Fruit fly (Drosophila melanogaster) whole organism, embryonic: Measurements from ENCODE around the gene Lamtor1.

Source experiments
- ATbp ChIP-seq: fragments of 200-800 bp; sonication (Bioruptor generic); optimal IDR thresholded peaks from 2 replicates; lab custom pipeline; 2017; ENCODE audit warnings: missing biosample characterization, mild to moderate bottlenecking, missing genetic modification characterization, missing genetic modification reagents
- Atf3 ChIP-seq: fragments of 200-800 bp; sonication (Bioruptor generic); optimal IDR thresholded peaks from 3 replicates; lab custom pipeline; 2016; ENCODE audit warnings: missing biosample characterization, missing genetic modification characterization
- Blimp-1 ChIP-seq: fragments of 200-800 bp; sonication (Bioruptor generic); optimal IDR thresholded peaks from 3 replicates; lab custom pipeline; 2018; ENCODE audit warnings: missing biosample characterization, missing genetic modification characterization, mild to moderate bottlenecking, moderate library complexity, missing genetic modification reagents
- CG10321 ChIP-seq: fragments of 200-800 bp; sonication (Bioruptor generic); IDR thresholded peaks from 2 replicates; pipeline ENCODE4 v1.3.6; 2022; ENCODE audit warnings: missing biosample characterization, missing genetic modification characterization
- CG10366 ChIP-seq: fragments of 200-800 bp; sonication (Bioruptor generic); IDR thresholded peaks from 2 replicates; pipeline ENCODE4 v1.3.6; 2022; ENCODE audit warnings: missing biosample characterization, missing genetic modification characterization
- CG11504 ChIP-seq: fragments of 200-800 bp; sonication (Bioruptor generic); optimal IDR thresholded peaks from 3 replicates; lab custom pipeline; 2019; ENCODE audit warnings: missing biosample characterization, mild to moderate bottlenecking, missing genetic modification characterization, moderate library complexity
- CG1233 ChIP-seq: fragments of 200-800 bp; sonication (Bioruptor generic); optimal IDR thresholded peaks from 4 replicates; lab custom pipeline; 2018; ENCODE audit warnings: missing biosample characterization, mild to moderate bottlenecking, missing genetic modification characterization
- CG12942 ChIP-seq: fragments of 200-800 bp; sonication (Bioruptor generic); optimal IDR thresholded peaks from 3 replicates; lab custom pipeline; 2016; ENCODE audit warnings: missing biosample characterization, missing genetic modification characterization
- CG13894 ChIP-seq: fragments of 200-800 bp; sonication (Bioruptor generic); optimal IDR thresholded peaks from 3 replicates; lab custom pipeline; 2018; ENCODE audit warnings: missing biosample characterization, mild to moderate bottlenecking, missing genetic modification characterization, moderate library complexity
- CG17568 ChIP-seq: fragments of 200-800 bp; sonication (Bioruptor generic); optimal IDR thresholded peaks from 2 replicates; lab custom pipeline; 2018; ENCODE audit warnings: missing biosample characterization, mild to moderate bottlenecking, missing genetic modification characterization, moderate library complexity
- CG1832 ChIP-seq: fragments of 200-800 bp; sonication (Bioruptor generic); optimal IDR thresholded peaks from 2 replicates; lab custom pipeline; 2017; ENCODE audit warnings: missing biosample characterization, mild to moderate bottlenecking, missing genetic modification characterization, inconsistent platforms
- CG32532 ChIP-seq: fragments of 200-800 bp; sonication (Bioruptor generic); IDR thresholded peaks from 2 replicates; pipeline ENCODE4 v1.3.6; 2022; ENCODE audit warnings: missing biosample characterization, missing genetic modification characterization
- CG33557 ChIP-seq: fragments of 200-800 bp; sonication (Bioruptor generic); optimal IDR thresholded peaks from 2 replicates; lab custom pipeline; 2019; ENCODE audit warnings: missing biosample characterization, mild to moderate bottlenecking, missing genetic modification characterization, moderate library complexity
- CG4617 ChIP-seq: fragments of 200-800 bp; sonication (Bioruptor generic); optimal IDR thresholded peaks from 3 replicates; lab custom pipeline; 2016; ENCODE audit warnings: missing biosample characterization, missing genetic modification characterization, borderline replicate concordance
- CG6813 ChIP-seq: fragments of 200-800 bp; sonication (Bioruptor generic); optimal IDR thresholded peaks from 2 replicates; lab custom pipeline; 2017; ENCODE audit warnings: missing biosample characterization, missing genetic modification characterization, mild to moderate bottlenecking, moderate library complexity, missing genetic modification reagents
- CG9727 ChIP-seq: fragments of 200-800 bp; sonication (Bioruptor generic); optimal IDR thresholded peaks from 3 replicates; lab custom pipeline; 2017; ENCODE audit warnings: missing biosample characterization, mild to moderate bottlenecking, missing genetic modification characterization
- CTCF ChIP-seq: fragments of 200-800 bp; sonication (Bioruptor generic); optimal IDR thresholded peaks from 2 replicates; lab custom pipeline; 2017; ENCODE audit warnings: missing biosample characterization, mild to moderate bottlenecking, missing genetic modification characterization, moderate library complexity
- Camta ChIP-seq: fragments of 200-800 bp; sonication (Bioruptor generic); optimal IDR thresholded peaks from 2 replicates; lab custom pipeline; 2016; ENCODE audit warnings: missing biosample characterization, missing genetic modification characterization
- E2f2 ChIP-seq: fragments of 200-800 bp; sonication (Bioruptor generic); IDR thresholded peaks from 2 replicates; pipeline ENCODE4 v1.3.6; 2022; ENCODE audit warnings: missing biosample characterization, missing genetic modification characterization
- Fer2 ChIP-seq: fragments of 200-800 bp; sonication (Bioruptor generic); optimal IDR thresholded peaks from 2 replicates; lab custom pipeline; 2018; ENCODE audit warnings: missing biosample characterization, mild to moderate bottlenecking, missing genetic modification characterization, moderate library complexity
- GATAe ChIP-seq: fragments of 200-800 bp; sonication (Bioruptor generic); conservative IDR thresholded peaks from 2 replicates; pipeline ENCODE4 v1.3.6; 2022; ENCODE audit warnings: missing biosample characterization, missing genetic modification characterization
- HLHmδ ChIP-seq: fragments of 200-800 bp; sonication (Bioruptor generic); optimal IDR thresholded peaks from 2 replicates; lab custom pipeline; 2018; ENCODE audit warnings: missing biosample characterization, mild to moderate bottlenecking, missing genetic modification characterization, moderate library complexity
- MTF-1 ChIP-seq: fragments of 200-800 bp; sonication (Bioruptor generic); optimal IDR thresholded peaks from 2 replicates; lab custom pipeline; 2018; ENCODE audit warnings: missing biosample characterization, mild to moderate bottlenecking, missing genetic modification characterization, borderline replicate concordance
- Mes4 ChIP-seq: fragments of 200-800 bp; sonication (Bioruptor generic); optimal IDR thresholded peaks from 2 replicates; lab custom pipeline; 2016; ENCODE audit warnings: missing biosample characterization, missing genetic modification characterization
- Myb ChIP-seq: fragments of 200-800 bp; sonication (Bioruptor generic); optimal IDR thresholded peaks from 2 replicates; lab custom pipeline; 2016; ENCODE audit warnings: missing biosample characterization, missing genetic modification characterization
- NfI ChIP-seq: fragments of 200-800 bp; sonication (Bioruptor generic); optimal IDR thresholded peaks from 3 replicates; lab custom pipeline; 2018; ENCODE audit warnings: missing biosample characterization, mild to moderate bottlenecking, missing genetic modification characterization, moderate library complexity
- Oaz ChIP-seq: fragments of 200-800 bp; sonication (Bioruptor generic); IDR thresholded peaks from 2 replicates; pipeline ENCODE4 v1.3.6; 2022; ENCODE audit warnings: missing biosample characterization, missing genetic modification characterization
- Sin3A ChIP-seq: fragments of >200 bp; optimal IDR thresholded peaks from 2 replicates; lab custom pipeline; 2018
- Taf1 ChIP-seq: fragments of 200-800 bp; sonication (Bioruptor generic); IDR thresholded peaks from 2 replicates; pipeline ENCODE4 v1.3.6; 2022; ENCODE audit warnings: missing biosample characterization, missing genetic modification characterization
- Trl ChIP-seq, 3 experiments: fragments of >200 bp in 2 of 3; fragments of 200-800 bp in 1 of 3; sonication (Bioruptor generic) in 1 of 3; optimal IDR thresholded peaks; 2 replicates in 1 of 3; 3 replicates in 2 of 3; lab custom pipeline; 2016 to 2017; ENCODE audit warnings: missing biosample characterization in 1 of 3, missing genetic modification characterization in 1 of 3
- Usf ChIP-seq: fragments of 200-800 bp; sonication (Bioruptor generic); optimal IDR thresholded peaks from 2 replicates; lab custom pipeline; 2017; ENCODE audit warnings: missing genotype, missing biosample characterization, missing genetic modification characterization
- Xbp1 ChIP-seq: fragments of 200-800 bp; sonication (Bioruptor generic); optimal IDR thresholded peaks from 3 replicates; lab custom pipeline; 2016; ENCODE audit warnings: missing biosample characterization, mild to moderate bottlenecking, missing genetic modification characterization
- ac ChIP-seq: fragments of 200-800 bp; sonication (Bioruptor generic); optimal IDR thresholded peaks from 3 replicates; lab custom pipeline; 2017; ENCODE audit warnings: missing biosample characterization, mild to moderate bottlenecking, missing genetic modification characterization
- ap ChIP-seq: fragments of 200-800 bp; sonication (Bioruptor generic); IDR thresholded peaks from 2 replicates; pipeline ENCODE4 v1.3.6; 2022; ENCODE audit warnings: missing biosample characterization, missing genetic modification characterization
- az2 ChIP-seq: fragments of 200-800 bp; sonication (Bioruptor generic); optimal IDR thresholded peaks from 3 replicates; lab custom pipeline; 2016; ENCODE audit warnings: missing biosample characterization, missing genetic modification characterization
- btn ChIP-seq: fragments of 200-800 bp; sonication (Bioruptor generic); optimal IDR thresholded peaks from 2 replicates; lab custom pipeline; 2016; ENCODE audit warnings: missing biosample characterization, missing genetic modification characterization
- croc ChIP-seq: fragments of 200-800 bp; sonication (Bioruptor generic); conservative IDR thresholded peaks from 3 replicates; pipeline ENCODE4 v1.3.6; 2022; ENCODE audit warnings: missing biosample characterization, missing genetic modification characterization
- crol ChIP-seq: fragments of 200-800 bp; sonication (Bioruptor generic); IDR thresholded peaks from 2 replicates; pipeline ENCODE4 v1.3.6; 2022; ENCODE audit warnings: missing biosample characterization, missing genetic modification characterization
- dimm ChIP-seq: fragments of 200-800 bp; sonication (Bioruptor generic); IDR thresholded peaks from 2 replicates; pipeline ENCODE4 v1.3.6; 2022; ENCODE audit warnings: missing biosample characterization, missing genetic modification characterization
- fd96Cb ChIP-seq: fragments of 200-800 bp; sonication (Bioruptor generic); optimal IDR thresholded peaks from 2 replicates; lab custom pipeline; 2018; ENCODE audit warnings: missing biosample characterization, mild to moderate bottlenecking, missing genetic modification characterization, moderate library complexity
- luna ChIP-seq: fragments of 200-800 bp; sonication (Bioruptor generic); optimal IDR thresholded peaks from 2 replicates; lab custom pipeline; 2016; ENCODE audit warnings: missing biosample characterization, missing genetic modification characterization
- nerfin-2 ChIP-seq: fragments of 200-800 bp; sonication (Bioruptor generic); IDR thresholded peaks from 2 replicates; pipeline ENCODE4 v1.3.6; 2022; ENCODE audit warnings: missing biosample characterization, missing genetic modification characterization; ENCODE audit not compliant: partially characterized antibody
- nmo ChIP-seq: fragments of 200-800 bp; sonication (Bioruptor generic); optimal IDR thresholded peaks from 2 replicates; lab custom pipeline; 2018; ENCODE audit warnings: missing biosample characterization, mild to moderate bottlenecking, missing genetic modification characterization, moderate library complexity
- odd ChIP-seq: fragments of 200-800 bp; sonication (Bioruptor generic); optimal IDR thresholded peaks from 2 replicates; lab custom pipeline; 2017; ENCODE audit warnings: missing biosample characterization, mild to moderate bottlenecking, missing genetic modification characterization
- onecut ChIP-seq: fragments of 200-800 bp; sonication (Bioruptor generic); IDR thresholded peaks from 2 replicates; pipeline ENCODE4 v1.3.6; 2022; ENCODE audit warnings: missing biosample characterization, missing genetic modification characterization
- shn ChIP-seq: fragments of 200-800 bp; sonication (Bioruptor generic); optimal IDR thresholded peaks from 3 replicates; lab custom pipeline; 2016; ENCODE audit warnings: missing biosample characterization, missing genetic modification characterization
- tio ChIP-seq: fragments of 200-800 bp; sonication (Bioruptor generic); optimal IDR thresholded peaks from 2 replicates; lab custom pipeline; 2017; ENCODE audit warnings: missing biosample characterization, missing genetic modification characterization, inconsistent platforms
- trh ChIP-seq: fragments of 200-800 bp; sonication (Bioruptor generic); optimal IDR thresholded peaks from 2 replicates; lab custom pipeline; 2016; ENCODE audit warnings: missing biosample characterization, missing genetic modification characterization
- wek ChIP-seq: fragments of 200-800 bp; sonication (Bioruptor generic); optimal IDR thresholded peaks from 3 replicates; lab custom pipeline; 2018; ENCODE audit warnings: missing biosample characterization, mild to moderate bottlenecking, missing genetic modification characterization, moderate library complexity

Gene Lamtor1

DNA sequence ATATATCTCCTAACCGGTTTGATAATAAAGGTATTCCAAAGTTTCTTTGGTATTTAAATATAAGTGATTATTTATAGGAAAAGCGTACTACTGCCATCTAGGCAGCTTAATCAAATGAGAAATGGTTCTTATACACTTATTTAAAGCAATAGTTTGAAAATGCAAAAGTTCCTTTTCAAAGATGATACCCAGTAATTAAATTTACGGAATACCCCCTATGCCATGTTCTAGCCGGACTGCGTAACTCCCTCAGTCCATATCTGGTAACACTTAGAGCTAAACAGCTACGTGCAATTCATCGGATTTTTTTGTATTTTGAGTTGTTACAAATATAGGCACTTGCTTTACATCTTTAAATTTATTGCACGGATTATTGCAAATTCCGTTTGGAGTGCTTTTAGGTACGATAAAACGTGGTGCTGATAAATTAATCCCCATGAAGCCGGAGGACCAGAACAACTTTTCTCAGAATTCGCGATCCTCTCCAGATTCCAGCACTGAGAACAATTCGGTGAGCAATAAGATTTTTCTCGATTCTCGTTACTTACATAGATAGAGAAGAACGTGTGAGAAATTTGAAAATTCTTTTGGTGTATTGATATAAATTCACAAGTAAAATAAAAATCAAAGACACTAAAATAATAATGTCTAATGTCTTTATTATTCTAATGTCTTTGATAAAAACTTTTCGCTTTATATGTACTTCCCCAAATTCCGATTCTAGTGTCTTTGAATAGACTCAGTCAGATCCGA, 26.2 kb downstream of the Lamtor1 start, which contains the start of gene CG7668 (continued):
- TF ChIP-seq Mes4 (GFP tag; lab: Kevin White, UChicago), result peak; percentile 79
- peak; percentile 82 for TF ChIP-seq odd (GFP tag; lab: Kevin White, UChicago)
- peak; percentile 81; the same call in 1 of the 2 replicates for TF ChIP-seq Taf1
- TF ChIP-seq CG10321 (GFP tag; lab: Robert Waterston, UW), result peak; percentile 43; the same call in 1 of the 2 replicates
- TF ChIP-seq Oaz (GFP tag; lab: Robert Waterston, UW), result peak; percentile 84; the same call in 1 of the 2 replicates
- TF ChIP-seq Myb (GFP tag; lab: Kevin White, UChicago), result peak; percentile 63
- TF ChIP-seq CG6813 (GFP tag; lab: Kevin White, UChicago), result peak; percentile 75
- TF ChIP-seq CG32532, result peak; percentile 94
- TF ChIP-seq tio (GFP tag; lab: Kevin White, UChicago), result peak; percentile 82
- peak; percentile 87 for TF ChIP-seq fd96Cb (tag; lab: Kevin White, UChicago)
- peak; percentile 90 for TF ChIP-seq nmo (GFP tag; lab: Kevin White, UChicago)
- no peak for TF ChIP-seq dimm (GFP tag; lab: Robert Waterston, UW)
- peak; percentile 85 for TF ChIP-seq CG17568
- peak; percentile 79 for TF ChIP-seq Atf3 (GFP tag; lab: Kevin White, UChicago)
- no peak for TF ChIP-seq Sin3A (lab: Kevin White, UChicago)
- TF ChIP-seq GATAe (GFP tag; lab: Robert Waterston, UW), result no peak
- TF ChIP-seq crol (GFP tag; lab: Robert Waterston, UW), result no peak
- peak; percentile 86 for TF ChIP-seq CG12942 (GFP tag; lab: Kevin White, UChicago)
- TF ChIP-seq ATbp (GFP tag; lab: Kevin White, UChicago), result peak; percentile 87
- TF ChIP-seq MTF-1, result peak; percentile 55
- TF ChIP-seq CG1832 (GFP tag; lab: Kevin White, UChicago), result no peak
- TF ChIP-seq CG33557 (GFP tag; lab: Kevin White, UChicago), result peak; percentile 92
- peak; percentile 87; the same call in 1 of the 2 replicates for TF ChIP-seq CG10366
- peak; percentile 89 for TF ChIP-seq Camta (GFP tag; lab: Kevin White, UChicago)
- peak; percentile 44; the same call in 1 of the 2 replicates for TF ChIP-seq nerfin-2
- peak; percentile 68 for TF ChIP-seq E2f2 (GFP tag; lab: Robert Waterston, UW)
- TF ChIP-seq Xbp1 (GFP tag; lab: Kevin White, UChicago), result peak; percentile 91
- TF ChIP-seq croc (GFP tag; lab: Robert Waterston, UW), result peak; percentile 74
- TF ChIP-seq HLHmδ (GFP tag; lab: Kevin White, UChicago), result no peak
- peak; percentile 61 for TF ChIP-seq luna (GFP tag; lab: Kevin White, UChicago)
- TF ChIP-seq CG13894 (tag; lab: Kevin White, UChicago), result peak; percentile 92
- TF ChIP-seq btn (GFP tag; lab: Kevin White, UChicago), result peak; percentile 68
- peak; percentile 63 for TF ChIP-seq Usf
- peak; percentile 83 for TF ChIP-seq Blimp-1 (GFP tag; lab: Kevin White, UChicago)
- peak; percentile 91 for TF ChIP-seq az2 (GFP tag; lab: Kevin White, UChicago)
- TF ChIP-seq trh (GFP tag; lab: Kevin White, UChicago), result peak; percentile 82
- peak; percentile 87 for TF ChIP-seq CG1233
- peak; percentile 86 for TF ChIP-seq ap
- peak; percentile 85 for TF ChIP-seq CG4617 (GFP tag; lab: Kevin White, UChicago)
- TF ChIP-seq Fer2 (tag; lab: Kevin White, UChicago), result peak; percentile 71
- TF ChIP-seq ac (GFP tag; lab: Kevin White, UChicago), result peak; percentile 57
- peak; percentile 89 for TF ChIP-seq NfI (GFP tag; lab: Kevin White, UChicago)
- peak; percentile 90 for TF ChIP-seq CG9727 (GFP tag; lab: Kevin White, UChicago)
- TF ChIP-seq CTCF, result peak; percentile 47
- peak; percentile 91 for TF ChIP-seq CG11504 (tag; lab: Kevin White, UChicago)
- peak; percentile 83 for TF ChIP-seq shn
- TF ChIP-seq onecut (GFP tag; lab: Robert Waterston, UW), result peak; percentile 83
- TF ChIP-seq wek (GFP tag; lab: Kevin White, UChicago), result peak; percentile 98
- TF ChIP-seq Trl (optimal IDR thresholded peaks at IDR 0.05; lab: Kevin White, UChicago), result peak in 1 of 2 experiments; percentile 16
- TF ChIP-seq Trl (GFP tag; optimal IDR thresholded peaks at IDR 0.05; lab: Kevin White, UChicago), result peak; percentile 85
